Worm (Caenorhabditis elegans): ENCODE measurements around the gene K09F5.1.

The K09F5.1 gene

DNA sequence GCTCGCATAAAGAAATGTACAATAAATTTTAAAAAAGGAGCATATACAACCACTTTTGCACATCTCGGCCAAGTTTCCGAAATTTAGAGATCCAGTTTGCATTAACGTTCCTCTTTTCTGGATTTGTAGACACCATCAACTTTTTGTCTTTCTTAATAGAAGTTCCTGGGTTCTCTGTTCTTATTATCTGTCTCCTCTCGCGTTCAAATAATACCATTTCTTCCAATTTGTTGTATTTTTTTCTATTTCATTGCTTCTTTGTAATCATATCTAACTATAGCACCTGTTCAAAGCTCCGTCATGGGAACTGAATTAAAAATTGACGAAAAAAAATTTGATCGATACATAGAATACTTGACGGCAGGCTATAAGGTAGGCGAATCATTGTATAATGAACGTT is at the start of gene K09F5.1:
Gene K09F5.1, plus strand, starts transcription at position 301 of the 400 bp plus-strand sequence.
- TF ChIP-seq daf-12 (tag; optimal IDR thresholded peaks at IDR 0.05): no peak
- TF ChIP-seq ztf-11 (tag; optimal IDR thresholded peaks at IDR 0.05): no peak
- TF ChIP-seq unc-39 (tag; optimal IDR thresholded peaks at IDR 0.05): no peak
- no peak for TF ChIP-seq lsy-12 (tag; optimal IDR thresholded peaks at IDR 0.05)
- no peak for TF ChIP-seq ceh-9 (tag; optimal IDR thresholded peaks at IDR 0.05)
- no peak for TF ChIP-seq sea-2 (GFP tag; optimal IDR thresholded peaks at IDR 0.05)

DNA sequence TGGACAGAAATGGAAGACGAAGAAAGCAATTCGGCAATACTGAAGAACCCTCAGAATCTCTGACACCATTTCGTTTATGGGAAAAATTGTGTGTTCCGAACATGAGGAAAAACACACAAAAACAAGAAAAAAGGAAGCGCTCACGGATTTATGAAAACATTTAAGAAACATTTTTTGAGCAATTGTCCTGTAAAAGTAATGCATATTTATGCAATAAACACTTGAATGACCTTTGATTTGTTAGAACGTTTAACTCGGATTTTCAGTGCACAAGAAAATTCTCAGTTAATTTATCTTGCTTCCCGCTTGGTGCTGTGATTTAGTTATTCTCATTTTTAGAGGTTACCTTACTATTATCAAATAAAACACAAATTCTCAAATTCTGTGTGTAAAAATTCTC is 35.6 kb upstream of the K09F5.1 start:
- no peak for TF ChIP-seq mml-1 (tag; optimal IDR thresholded peaks at IDR 0.05)
- no peak for TF ChIP-seq nhr-43 (tag; optimal IDR thresholded peaks at IDR 0.05; ENCODE audit: poor library complexity, severe bottlenecking)

- TF ChIP-seq lsy-12 (tag; optimal IDR thresholded peaks at IDR 0.05) (no peak), ZK546.5 (tag; optimal IDR thresholded peaks at IDR 0.05) (no peak), nhr-67 (tag; optimal IDR thresholded peaks at IDR 0.05) (no peak), tbx-2 (tag; optimal IDR thresholded peaks at IDR 0.05) (no peak), daf-12 (tag; optimal IDR thresholded peaks at IDR 0.05) (no peak), skn-1 (tag; optimal IDR thresholded peaks at IDR 0.05) (no peak), ama-1 (optimal IDR thresholded peaks at IDR 0.05) (no peak), aly-2 (tag; optimal IDR thresholded peaks at IDR 0.05) (no peak), nhr-76 (tag; optimal IDR thresholded peaks at IDR 0.05) (no peak), unc-62 (GFP tag; optimal IDR thresholded peaks at IDR 0.05) (no peak), nhr-43 (tag; optimal IDR thresholded peaks at IDR 0.05; ENCODE audit: poor library complexity, severe bottlenecking) (no peak), nfya-1 (tag; optimal IDR thresholded peaks at IDR 0.05; ENCODE audit: insufficient read depth) (no peak), snpc-4 (tag; optimal IDR thresholded peaks at IDR 0.05) (no peak), fkh-10 (GFP tag; optimal IDR thresholded peaks at IDR 0.05) (no peak), fkh-2 (tag; optimal IDR thresholded peaks at IDR 0.05) (no peak), ceh-16 (tag; optimal IDR thresholded peaks at IDR 0.05) (no peak), sea-2 (GFP tag; optimal IDR thresholded peaks at IDR 0.05) (no peak), fos-1 (tag; optimal IDR thresholded peaks at IDR 0.05) (no peak)
Measured at ce11 chrX:7707031-7707430, 32.4 kb upstream of the K09F5.1 start, which contains the start of gene kvs-1. Gene kvs-1, minus strand, starts transcription at chrX:7707131.

DNA sequence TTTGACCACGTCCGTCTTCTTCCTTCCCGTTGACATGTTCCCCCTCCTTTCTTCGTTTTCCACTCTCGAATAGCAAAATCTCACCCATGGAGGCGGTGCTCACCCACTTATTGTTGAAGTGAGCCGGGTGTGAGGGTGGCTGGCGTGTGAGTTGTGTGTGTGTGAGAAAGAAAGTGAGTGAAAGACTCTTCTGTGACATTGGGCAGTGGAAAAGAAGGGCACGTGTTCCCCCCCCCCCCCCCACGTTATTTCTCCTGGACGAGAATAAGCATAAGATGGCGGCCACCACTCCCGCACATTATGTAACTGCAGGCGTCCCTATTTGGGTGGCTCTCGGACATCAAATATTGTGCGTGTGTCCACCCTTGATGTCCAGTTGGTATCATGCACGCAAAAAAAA is 29.3 kb upstream of the K09F5.1 start:
- TF ChIP-seq sea-2 (GFP tag; optimal IDR thresholded peaks at IDR 0.05): no peak
- TF ChIP-seq hmg-11 (tag; optimal IDR thresholded peaks at IDR 0.05): no peak
- TF ChIP-seq lsy-12 (tag; optimal IDR thresholded peaks at IDR 0.05): no peak
- no peak for TF ChIP-seq nhr-237 (tag; optimal IDR thresholded peaks at IDR 0.05)
- no peak for TF ChIP-seq daf-12 (tag; optimal IDR thresholded peaks at IDR 0.05)
- TF ChIP-seq nhr-67 (tag; optimal IDR thresholded peaks at IDR 0.05): no peak
- no peak for TF ChIP-seq nhr-23 (tag; optimal IDR thresholded peaks at IDR 0.05)
- no peak for TF ChIP-seq nhr-12 (tag; optimal IDR thresholded peaks at IDR 0.05)
- no peak for TF ChIP-seq eor-1 (tag; optimal IDR thresholded peaks at IDR 0.05)
- no peak for TF ChIP-seq ZK546.5 (tag; optimal IDR thresholded peaks at IDR 0.05)

DNA sequence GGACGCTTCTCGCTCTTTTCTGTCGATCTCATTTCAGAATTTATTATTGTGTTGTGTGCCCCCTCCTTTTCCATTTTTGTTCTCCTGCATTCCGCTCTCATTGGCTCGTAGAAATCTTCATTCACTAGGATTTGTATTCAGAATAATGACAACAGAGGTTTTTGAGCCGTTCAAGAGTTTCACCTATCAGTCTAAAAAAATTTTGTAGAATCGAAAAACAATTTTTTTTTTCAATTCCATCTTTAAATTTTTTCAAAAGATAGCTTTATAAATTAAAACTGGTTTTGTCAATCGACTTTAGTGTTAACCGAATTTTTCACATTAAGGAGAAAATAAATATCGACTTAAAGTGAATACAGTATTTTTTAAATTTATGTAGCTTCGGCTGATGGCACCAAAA is 28.8 kb upstream of the K09F5.1 start, which contains the start of gene K09F5.4:
Gene K09F5.4, minus strand, starts transcription at position 101 of the 400 bp plus-strand sequence.
- no peak for TF ChIP-seq elt-3 (tag; optimal IDR thresholded peaks at IDR 0.05)
- no peak for TF ChIP-seq nhr-25 (tag; optimal IDR thresholded peaks at IDR 0.05)
- no peak for TF ChIP-seq sea-2 (GFP tag; optimal IDR thresholded peaks at IDR 0.05)
- no peak for TF ChIP-seq zag-1 (tag; optimal IDR thresholded peaks at IDR 0.05)
- TF ChIP-seq nhr-43 (tag; optimal IDR thresholded peaks at IDR 0.05; ENCODE audit: poor library complexity, severe bottlenecking): no peak
- TF ChIP-seq fkh-2 (tag; optimal IDR thresholded peaks at IDR 0.05): no peak
- no peak for TF ChIP-seq fkh-10 (GFP tag; optimal IDR thresholded peaks at IDR 0.05)
- TF ChIP-seq ama-1 (optimal IDR thresholded peaks at IDR 0.05): no peak
- TF ChIP-seq unc-39 (tag; optimal IDR thresholded peaks at IDR 0.05): no peak
- no peak for TF ChIP-seq aly-2 (tag; optimal IDR thresholded peaks at IDR 0.05)
- no peak for TF ChIP-seq ceh-16 (tag; optimal IDR thresholded peaks at IDR 0.05)
- TF ChIP-seq fos-1 (tag; optimal IDR thresholded peaks at IDR 0.05): no peak
- no peak for TF ChIP-seq jun-1 (tag; optimal IDR thresholded peaks at IDR 0.05)
- TF ChIP-seq lin-39 (tag; optimal IDR thresholded peaks at IDR 0.05): no peak

DNA sequence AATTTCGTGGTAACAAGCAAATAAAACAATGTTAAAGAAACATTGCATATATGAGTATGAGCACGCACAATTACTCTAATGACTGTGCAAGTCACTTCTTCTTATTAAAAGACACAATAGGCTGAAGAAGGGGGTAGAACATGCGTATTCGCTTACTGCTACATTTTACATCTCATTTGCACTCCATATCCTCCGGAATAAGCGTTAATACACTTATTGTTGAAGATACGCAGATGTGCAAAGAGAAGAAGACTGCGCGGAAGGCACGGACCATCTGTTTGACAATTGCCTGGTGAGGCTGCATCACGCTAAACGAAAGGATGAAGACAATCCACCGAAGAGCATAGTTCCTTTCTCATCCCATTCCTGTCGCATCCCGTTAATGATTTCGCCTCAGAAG is 26.6 kb upstream of the K09F5.1 start:
- TF ChIP-seq mdl-1 (tag; optimal IDR thresholded peaks at IDR 0.05) (no peak), lin-15B (tag; optimal IDR thresholded peaks at IDR 0.05) (no peak), ZK546.5 (tag; optimal IDR thresholded peaks at IDR 0.05) (no peak), snpc-4 (tag; optimal IDR thresholded peaks at IDR 0.05) (no peak), egl-5 (tag; optimal IDR thresholded peaks at IDR 0.05) (no peak)

Data from whole organism, L3 larva.